Fruit fly (Drosophila melanogaster) whole organism, embryonic: ENCODE measurements around the gene CG10866.

Experiments
- Asciz ChIP-seq: fragments of 200-800 bp; sonication (Bioruptor generic); optimal IDR thresholded peaks from 2 replicates; lab custom pipeline; 2017; ENCODE audit warnings: missing biosample characterization, mild to moderate bottlenecking, missing genetic modification characterization, missing genetic modification reagents
- Atf-2 ChIP-seq: fragments of 200-800 bp; sonication (Bioruptor generic); optimal IDR thresholded peaks from 2 replicates; lab custom pipeline; 2016; ENCODE audit warnings: missing biosample characterization, missing genetic modification characterization
- B-H2 ChIP-seq: fragments of 200-800 bp; sonication (Bioruptor generic); optimal IDR thresholded peaks from 2 replicates; lab custom pipeline; 2018; ENCODE audit warnings: missing biosample characterization, mild to moderate bottlenecking, missing genetic modification characterization
- CG10431 ChIP-seq: fragments of 200-800 bp; sonication (Bioruptor generic); optimal IDR thresholded peaks from 3 replicates; lab custom pipeline; 2018; ENCODE audit warnings: missing biosample characterization, mild to moderate bottlenecking, missing genetic modification characterization
- CG10979 ChIP-seq: fragments of 200-800 bp; sonication (Bioruptor generic); optimal IDR thresholded peaks from 2 replicates; lab custom pipeline; 2018; ENCODE audit warnings: missing biosample characterization, mild to moderate bottlenecking, missing genetic modification characterization, moderate library complexity
- CG12391 ChIP-seq: fragments of 200-800 bp; sonication (Bioruptor generic); optimal IDR thresholded peaks from 3 replicates; lab custom pipeline; 2018; ENCODE audit warnings: missing biosample characterization, mild to moderate bottlenecking, missing genetic modification characterization, moderate library complexity
- CG15011 ChIP-seq: fragments of 200-800 bp; sonication (Bioruptor generic); optimal IDR thresholded peaks from 3 replicates; lab custom pipeline; 2018; ENCODE audit warnings: missing biosample characterization, mild to moderate bottlenecking, missing genetic modification characterization
- CG1529 ChIP-seq: fragments of 200-800 bp; sonication (Bioruptor generic); optimal IDR thresholded peaks from 3 replicates; lab custom pipeline; 2018; ENCODE audit warnings: missing biosample characterization, missing genetic modification characterization
- CG16815 ChIP-seq: fragments of 200-800 bp; sonication (Bioruptor generic); optimal IDR thresholded peaks from 3 replicates; lab custom pipeline; 2017; ENCODE audit warnings: missing biosample characterization, mild to moderate bottlenecking, missing genetic modification characterization
- CG5180 ChIP-seq: fragments of 200-800 bp; sonication (Bioruptor generic); optimal IDR thresholded peaks from 3 replicates; lab custom pipeline; 2017; ENCODE audit warnings: missing biosample characterization, missing genetic modification characterization, mild to moderate bottlenecking, moderate library complexity, missing genetic modification reagents
- CG5245 ChIP-seq: fragments of 200-800 bp; sonication (Bioruptor generic); optimal IDR thresholded peaks from 3 replicates; lab custom pipeline; 2016; ENCODE audit warnings: missing biosample characterization, missing genetic modification characterization
- CG7372 ChIP-seq: fragments of 200-800 bp; sonication (Bioruptor generic); IDR thresholded peaks from 2 replicates; pipeline ENCODE4 v1.3.6; 2022; ENCODE audit warnings: missing biosample characterization, missing genetic modification characterization
- CG7556 ChIP-seq: fragments of 200-800 bp; sonication (Bioruptor generic); optimal IDR thresholded peaks from 2 replicates; lab custom pipeline; 2017; ENCODE audit warnings: missing biosample characterization, mild to moderate bottlenecking, missing genetic modification characterization
- CG8765 ChIP-seq: fragments of 200-800 bp; sonication (Bioruptor generic); IDR thresholded peaks from 2 replicates; pipeline ENCODE4 v1.3.6; 2022; ENCODE audit warnings: missing biosample characterization, missing genetic modification characterization
- CG9437 ChIP-seq: fragments of 200-800 bp; sonication (Bioruptor generic); optimal IDR thresholded peaks from 2 replicates; lab custom pipeline; 2018; ENCODE audit warnings: missing biosample characterization, mild to moderate bottlenecking, missing genetic modification characterization
- CG9609 ChIP-seq: fragments of 200-800 bp; sonication (Bioruptor generic); optimal IDR thresholded peaks from 3 replicates; lab custom pipeline; 2016; ENCODE audit warnings: missing biosample characterization, missing genetic modification characterization
- Chrac-16 ChIP-seq: fragments of 200-800 bp; sonication (Bioruptor generic); optimal IDR thresholded peaks from 3 replicates; lab custom pipeline; 2016; ENCODE audit warnings: missing biosample characterization, missing genetic modification characterization
- Dad ChIP-seq: fragments of 200-800 bp; sonication (Bioruptor generic); optimal IDR thresholded peaks from 3 replicates; lab custom pipeline; 2016; ENCODE audit warnings: missing biosample characterization, missing genetic modification characterization
- Dbx ChIP-seq: fragments of 200-800 bp; sonication (Bioruptor generic); IDR thresholded peaks from 3 replicates; pipeline ENCODE4 v1.3.6; 2022; ENCODE audit warnings: missing biosample characterization, missing genetic modification characterization
- Dref ChIP-seq: fragments of 200-800 bp; sonication (Bioruptor generic); IDR thresholded peaks from 2 replicates; pipeline ENCODE4 v1.3.6; 2022; ENCODE audit warnings: missing biosample characterization, missing genetic modification characterization
- Fer2 ChIP-seq: fragments of 200-800 bp; sonication (Bioruptor generic); optimal IDR thresholded peaks from 2 replicates; lab custom pipeline; 2018; ENCODE audit warnings: missing biosample characterization, mild to moderate bottlenecking, missing genetic modification characterization, moderate library complexity
- GATAe ChIP-seq: fragments of 200-800 bp; sonication (Bioruptor generic); conservative IDR thresholded peaks from 2 replicates; pipeline ENCODE4 v1.3.6; 2022; ENCODE audit warnings: missing biosample characterization, missing genetic modification characterization
- Mad ChIP-seq: fragments of 200-800 bp; sonication (Bioruptor generic); optimal IDR thresholded peaks from 2 replicates; lab custom pipeline; 2016; ENCODE audit warnings: missing biosample characterization, missing genetic modification characterization
- Max ChIP-seq: fragments of 200-800 bp; sonication (Bioruptor generic); optimal IDR thresholded peaks from 2 replicates; lab custom pipeline; 2016; ENCODE audit warnings: missing biosample characterization, mild to moderate bottlenecking, missing genetic modification characterization
- Mes4 ChIP-seq: fragments of 200-800 bp; sonication (Bioruptor generic); optimal IDR thresholded peaks from 2 replicates; lab custom pipeline; 2016; ENCODE audit warnings: missing biosample characterization, missing genetic modification characterization
- Sry-δ ChIP-seq: fragments of 200-800 bp; sonication (Bioruptor generic); optimal IDR thresholded peaks from 2 replicates; lab custom pipeline; 2016; ENCODE audit warnings: missing biosample characterization, missing genetic modification characterization
- Ssrp ChIP-seq: fragments of 200-800 bp; sonication (Bioruptor generic); optimal IDR thresholded peaks from 2 replicates; lab custom pipeline; 2018; ENCODE audit warnings: missing biosample characterization, mild to moderate bottlenecking, missing genetic modification characterization, moderate library complexity
- br ChIP-seq: fragments of >200 bp; optimal IDR thresholded peaks from 2 replicates; lab custom pipeline; 2017
- ci ChIP-seq: fragments of 200-800 bp; sonication (Bioruptor generic); IDR thresholded peaks from 3 replicates; pipeline ENCODE4 v1.3.6; 2022; ENCODE audit warnings: missing biosample characterization, missing genetic modification characterization
- cwo ChIP-seq: fragments of 200-800 bp; sonication (Bioruptor generic); optimal IDR thresholded peaks from 3 replicates; lab custom pipeline; 2017; ENCODE audit warnings: missing biosample characterization, missing genetic modification characterization, mild to moderate bottlenecking, moderate library complexity, missing genetic modification reagents
- dmrt11E ChIP-seq: fragments of 200-800 bp; sonication (Bioruptor generic); optimal IDR thresholded peaks from 3 replicates; lab custom pipeline; 2018; ENCODE audit warnings: missing biosample characterization, mild to moderate bottlenecking, missing genetic modification characterization, moderate library complexity
- dysf ChIP-seq: fragments of 200-800 bp; sonication (Bioruptor generic); IDR thresholded peaks from 3 replicates; pipeline ENCODE4 v1.3.6; 2022; ENCODE audit warnings: missing biosample characterization, missing genetic modification characterization
- ewg ChIP-seq: fragments of 200-800 bp; sonication (Bioruptor generic); optimal IDR thresholded peaks from 3 replicates; lab custom pipeline; 2017; ENCODE audit warnings: mild to moderate bottlenecking, missing biosample characterization, missing genetic modification reagents, missing genetic modification characterization
- fd64A ChIP-seq: fragments of 200-800 bp; sonication (Bioruptor generic); optimal IDR thresholded peaks from 3 replicates; lab custom pipeline; 2018; ENCODE audit warnings: missing biosample characterization, mild to moderate bottlenecking, missing genetic modification characterization
- gsb ChIP-seq: fragments of 200-800 bp; sonication (Bioruptor generic); IDR thresholded peaks from 2 replicates; pipeline ENCODE4 v1.3.6; 2022; ENCODE audit warnings: missing biosample characterization, missing genetic modification characterization
- ham ChIP-seq: fragments of 200-800 bp; sonication (Bioruptor generic); IDR thresholded peaks from 2 replicates; pipeline ENCODE4 v1.3.6; 2022; ENCODE audit warnings: missing biosample characterization, missing genetic modification characterization
- hb ChIP-seq: fragments of 200-800 bp; sonication (Bioruptor generic); IDR thresholded peaks from 3 replicates; pipeline ENCODE4 v1.3.6; 2022; ENCODE audit warnings: missing biosample characterization, missing genetic modification characterization; ENCODE audit not compliant: partially characterized antibody
- hbn ChIP-seq: fragments of 200-800 bp; sonication (Bioruptor generic); IDR thresholded peaks from 2 replicates; pipeline ENCODE4 v1.3.6; 2022; ENCODE audit warnings: missing biosample characterization, missing genetic modification characterization; ENCODE audit not compliant: partially characterized antibody
- hkb ChIP-seq, 2 experiments: fragments of 200-800 bp in 1 of 2; fragments of >200 bp in 1 of 2; sonication (Bioruptor generic) in 1 of 2; IDR thresholded peaks in 1 of 2; optimal IDR thresholded peaks in 1 of 2; 2 replicates each; pipeline versions ENCODE4 v1.3.6 to Lab custom; 2017 to 2022; ENCODE audit warnings: missing biosample characterization in 1 of 2, missing genetic modification characterization in 1 of 2
- hth ChIP-seq: fragments of >200 bp; optimal IDR thresholded peaks from 2 replicates; lab custom pipeline; 2017; ENCODE audit warnings: inconsistent platforms
- jing ChIP-seq: fragments of 200-800 bp; sonication (Bioruptor generic); optimal IDR thresholded peaks from 2 replicates; lab custom pipeline; 2018; ENCODE audit warnings: missing biosample characterization, mild to moderate bottlenecking, missing genetic modification characterization
- mld ChIP-seq: fragments of 200-800 bp; sonication (Bioruptor generic); IDR thresholded peaks from 3 replicates; pipeline ENCODE4 v1.3.6; 2022; ENCODE audit warnings: missing biosample characterization, missing genetic modification characterization; ENCODE audit not compliant: partially characterized antibody
- nmo ChIP-seq: fragments of 200-800 bp; sonication (Bioruptor generic); optimal IDR thresholded peaks from 2 replicates; lab custom pipeline; 2018; ENCODE audit warnings: missing biosample characterization, mild to moderate bottlenecking, missing genetic modification characterization, moderate library complexity
- pita ChIP-seq: fragments of 200-800 bp; sonication (Bioruptor generic); optimal IDR thresholded peaks from 2 replicates; lab custom pipeline; 2017; ENCODE audit warnings: missing biosample characterization, mild to moderate bottlenecking, missing genetic modification characterization
- ro ChIP-seq: fragments of 200-800 bp; sonication (Bioruptor generic); IDR thresholded peaks from 2 replicates; pipeline ENCODE4 v1.3.6; 2022; ENCODE audit warnings: missing biosample characterization, missing genetic modification characterization
- schlank ChIP-seq: fragments of 200-800 bp; sonication (Bioruptor generic); optimal IDR thresholded peaks from 2 replicates; lab custom pipeline; 2018; ENCODE audit warnings: missing biosample characterization, mild to moderate bottlenecking, missing genetic modification characterization
- tin ChIP-seq: fragments of 200-800 bp; sonication (Bioruptor generic); optimal IDR thresholded peaks from 3 replicates; lab custom pipeline; 2016; ENCODE audit warnings: missing biosample characterization, missing genetic modification characterization
- trh ChIP-seq: fragments of 200-800 bp; sonication (Bioruptor generic); optimal IDR thresholded peaks from 2 replicates; lab custom pipeline; 2016; ENCODE audit warnings: missing biosample characterization, missing genetic modification characterization
- ttk ChIP-seq: fragments of 200-800 bp; sonication (Bioruptor generic); IDR thresholded peaks from 2 replicates; pipeline ENCODE4 v2.1.2; 2022; ENCODE audit warnings: missing biosample characterization, missing genetic modification characterization
- z ChIP-seq: fragments of 200-800 bp; sonication (Bioruptor generic); IDR thresholded peaks from 3 replicates; pipeline ENCODE4 v1.3.6; 2022; ENCODE audit warnings: missing biosample characterization, missing genetic modification characterization
- zen ChIP-seq: fragments of 200-800 bp; sonication (Bioruptor generic); optimal IDR thresholded peaks from 3 replicates; lab custom pipeline; 2018; ENCODE audit warnings: missing biosample characterization, mild to moderate bottlenecking, missing genetic modification characterization, moderate library complexity

Gene CG10866

DNA sequence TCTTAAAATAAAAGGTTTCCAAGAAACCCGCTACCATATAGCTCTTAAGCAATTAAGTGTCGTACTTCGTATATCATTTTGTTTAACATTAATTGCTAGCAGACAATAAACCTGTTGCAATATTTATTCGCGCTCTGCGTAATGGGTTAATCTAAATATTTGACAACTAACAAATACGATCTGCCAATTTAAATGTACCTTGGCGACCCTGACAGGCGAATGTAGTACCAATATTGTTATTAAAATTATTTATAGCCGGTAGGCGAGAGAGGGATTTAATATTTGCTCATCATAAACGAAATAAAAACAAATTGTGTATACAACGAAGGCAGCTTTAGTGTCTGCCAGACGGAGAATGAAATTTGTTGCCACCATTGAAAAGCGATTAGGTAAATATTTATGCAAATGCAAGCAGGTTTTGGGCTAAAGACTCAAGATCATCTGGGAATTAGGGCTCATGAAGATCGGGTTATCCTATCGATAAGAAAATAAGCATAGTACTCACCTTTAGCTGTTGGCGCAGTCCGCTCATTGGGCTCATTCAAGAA lies 5.0 kb downstream of the CG10866 start (continued):
- no peak for TF ChIP-seq tin
- no peak for TF ChIP-seq CG10431 (GFP tag; lab: Kevin White, UChicago)
- no peak for TF ChIP-seq CG10979 (tag; lab: Kevin White, UChicago)
- TF ChIP-seq schlank (tag; lab: Kevin White, UChicago) = peak; percentile 67
- peak; percentile 9 for TF ChIP-seq Fer2 (tag; lab: Kevin White, UChicago)
- TF ChIP-seq CG1529 (GFP tag; lab: Kevin White, UChicago) = no peak
- no peak for TF ChIP-seq ro (GFP tag; lab: Robert Waterston, UW)
- no peak for TF ChIP-seq Mes4
- TF ChIP-seq Dad (GFP tag; lab: Kevin White, UChicago) = no peak
- TF ChIP-seq br (lab: Kevin White, UChicago) = no peak
- TF ChIP-seq GATAe = no peak
- TF ChIP-seq hbn (GFP tag; lab: Robert Waterston, UW) = no peak
- peak; percentile 15 for TF ChIP-seq B-H2 (GFP tag; lab: Kevin White, UChicago)
- no peak for TF ChIP-seq mld
- peak; percentile 25 for TF ChIP-seq CG15011 (GFP tag; lab: Kevin White, UChicago)
- no peak for TF ChIP-seq ci (GFP tag; lab: Robert Waterston, UW)
- TF ChIP-seq gsb (GFP tag; lab: Robert Waterston, UW) = no peak
- TF ChIP-seq ttk = no peak
- TF ChIP-seq ham = no peak
- no peak for TF ChIP-seq Dbx
- no peak for TF ChIP-seq ewg (GFP tag; lab: Kevin White, UChicago)
- no peak for TF ChIP-seq zen (tag; lab: Kevin White, UChicago)
- TF ChIP-seq CG7556 (GFP tag; lab: Kevin White, UChicago) = peak; percentile 38
- no peak for TF ChIP-seq CG5180
- TF ChIP-seq Atf-2 (GFP tag; lab: Kevin White, UChicago) = no peak
- no peak for TF ChIP-seq pita (GFP tag; lab: Kevin White, UChicago)
- no peak for TF ChIP-seq hb (GFP tag; lab: Robert Waterston, UW)
- TF ChIP-seq hth (lab: Kevin White, UChicago) = no peak
- no peak for TF ChIP-seq Mad
- no peak for TF ChIP-seq z
- TF ChIP-seq Dref = no peak
- no peak for TF ChIP-seq Max (GFP tag; lab: Kevin White, UChicago)
- TF ChIP-seq trh (GFP tag; lab: Kevin White, UChicago) = no peak
- peak; percentile 28; the same call in 1 of the 3 replicates for TF ChIP-seq dysf
- no peak for TF ChIP-seq hkb (optimal IDR thresholded peaks at IDR 0.05; lab: Kevin White, UChicago)
- no peak for TF ChIP-seq hkb (GFP tag; IDR thresholded peaks at IDR 0.05; lab: Robert Waterston, UW)
- TF ChIP-seq Asciz = peak; percentile 7
- TF ChIP-seq CG7372 (GFP tag; lab: Robert Waterston, UW) = no peak
- TF ChIP-seq CG16815 (GFP tag; lab: Kevin White, UChicago) = no peak
- no peak for TF ChIP-seq jing (GFP tag; lab: Kevin White, UChicago)
- no peak for TF ChIP-seq Ssrp (tag; lab: Kevin White, UChicago)
- TF ChIP-seq CG12391 (tag; lab: Kevin White, UChicago) = no peak
- TF ChIP-seq Sry-δ (GFP tag; lab: Kevin White, UChicago) = no peak
- TF ChIP-seq CG9437 (GFP tag; lab: Kevin White, UChicago) = no peak
- TF ChIP-seq CG8765 (GFP tag; lab: Robert Waterston, UW) = no peak
- TF ChIP-seq Chrac-16 (GFP tag; lab: Kevin White, UChicago) = no peak
- TF ChIP-seq dmrt11E (tag; lab: Kevin White, UChicago) = no peak
- TF ChIP-seq CG5245 (GFP tag; lab: Kevin White, UChicago) = no peak
- no peak for TF ChIP-seq nmo (GFP tag; lab: Kevin White, UChicago)
- TF ChIP-seq fd64A (GFP tag; lab: Kevin White, UChicago) = no peak
- no peak for TF ChIP-seq cwo (GFP tag; lab: Kevin White, UChicago)
- TF ChIP-seq CG9609 = no peak
